Worm (Caenorhabditis elegans) whole organism, young adult: ENCODE data around the gene bath-33.
"Not testable (repeated sequence)": the region's sequence is repeated elsewhere in the genome, so short reads cannot be mapped to it uniquely, and the experiment has no call there.

Experiments
- B0261.1 ChIP-seq: sonication (generic microtip); optimal IDR thresholded peaks from 2 replicates; lab custom pipeline; 2016; ENCODE audit warnings: mild to moderate bottlenecking, missing genetic modification characterization, moderate library complexity, missing compliant biosample characterization
- F23B12.7 ChIP-seq: sonication (generic microtip); optimal IDR thresholded peaks from 2 replicates; lab custom pipeline; 2017; ENCODE audit warnings: missing genetic modification characterization, mild to moderate bottlenecking, missing compliant biosample characterization, antibody characterized with exemption, moderate library complexity; ENCODE audit not compliant: insufficient read depth
- F39B2.1 ChIP-seq: fragments of 200-800 bp; sonication (Bioruptor generic); IDR thresholded peaks from 2 replicates; pipeline ENCODE4 v1.3.6; 2022; ENCODE audit warnings: missing genetic modification reagents, missing genetic modification characterization, missing compliant biosample characterization
- F49E8.2 ChIP-seq: sonication (generic microtip); optimal IDR thresholded peaks from 3 replicates; lab custom pipeline; 2017; ENCODE audit warnings: missing genetic modification characterization, mild to moderate bottlenecking, missing compliant biosample characterization, antibody characterized with exemption, moderate library complexity; ENCODE audit not compliant: insufficient read depth
- F52B5.7 ChIP-seq: sonication (generic microtip); optimal IDR thresholded peaks from 2 replicates; lab custom pipeline; 2016; ENCODE audit warnings: mild to moderate bottlenecking, missing genetic modification characterization, missing compliant biosample characterization
- F55B11.4 ChIP-seq: sonication (generic microtip); optimal IDR thresholded peaks from 2 replicates; lab custom pipeline; 2016; ENCODE audit warnings: missing compliant biosample characterization, missing genetic modification characterization, borderline replicate concordance; ENCODE audit not compliant: insufficient read depth
- Y53F4B.3 ChIP-seq: fragments of 200-800 bp; sonication (Bioruptor generic); IDR thresholded peaks from 2 replicates; pipeline ENCODE4 v1.3.6; 2022; ENCODE audit warnings: missing genetic modification reagents, missing genetic modification characterization, missing compliant biosample characterization
- Y79H2A.3 ChIP-seq: fragments of 200-800 bp; sonication (Bioruptor generic); conservative IDR thresholded peaks from 2 replicates; pipeline ENCODE4 v1.3.6; 2022; ENCODE audit warnings: missing genetic modification reagents, missing genetic modification characterization, missing compliant biosample characterization
- aptf-3 ChIP-seq: fragments of 200-800 bp; sonication (Bioruptor generic); IDR thresholded peaks from 2 replicates; pipeline ENCODE4 v1.3.6; 2022; ENCODE audit warnings: missing genetic modification characterization, missing compliant biosample characterization
- attf-5 ChIP-seq: fragments of 200-800 bp; sonication (Bioruptor generic); optimal IDR thresholded peaks from 2 replicates; lab custom pipeline; 2018; ENCODE audit warnings: mild to moderate bottlenecking, missing genetic modification characterization, missing compliant biosample characterization
- chd-7 ChIP-seq: sonication (generic microtip); optimal IDR thresholded peaks from 2 replicates; lab custom pipeline; 2016; ENCODE audit warnings: mild to moderate bottlenecking, missing genetic modification characterization, moderate library complexity, missing compliant biosample characterization
- gei-17 ChIP-seq: fragments of 200-800 bp; sonication (Bioruptor generic); optimal IDR thresholded peaks from 2 replicates; lab custom pipeline; 2018; ENCODE audit warnings: mild to moderate bottlenecking, missing genetic modification characterization, missing compliant biosample characterization
- him-1 ChIP-seq: sonication (generic microtip); optimal IDR thresholded peaks from 2 replicates; lab custom pipeline; 2016; ENCODE audit warnings: missing genotype, missing genetic modification reagents, missing genetic modification characterization, missing compliant biosample characterization
- hlh-12 ChIP-seq: sonication (generic microtip); optimal IDR thresholded peaks from 2 replicates; lab custom pipeline; 2016; ENCODE audit warnings: missing genetic modification characterization, missing compliant biosample characterization
- hlh-26 ChIP-seq: fragments of 200-800 bp; sonication (Bioruptor generic); conservative IDR thresholded peaks from 2 replicates; pipeline ENCODE4 v1.3.6; 2022; ENCODE audit warnings: missing genetic modification reagents, missing genetic modification characterization, missing compliant biosample characterization
- hsf-1 ChIP-seq: fragments of 200-800 bp; sonication (Bioruptor generic); IDR thresholded peaks from 2 replicates; pipeline ENCODE4 v1.3.6; 2022; ENCODE audit warnings: missing genetic modification reagents, missing genetic modification characterization, missing compliant biosample characterization
- lir-1 ChIP-seq: fragments of 200-800 bp; sonication (Bioruptor generic); conservative IDR thresholded peaks from 2 replicates; pipeline ENCODE4 v1.3.6; 2022; ENCODE audit warnings: missing genetic modification reagents, missing genetic modification characterization, missing compliant biosample characterization
- lsl-1 ChIP-seq: fragments of 200-800 bp; sonication (Bioruptor generic); optimal IDR thresholded peaks from 2 replicates; lab custom pipeline; 2018; ENCODE audit warnings: mild to moderate bottlenecking, missing genetic modification characterization, moderate library complexity, missing compliant biosample characterization
- mel-28 ChIP-seq: sonication (generic microtip); optimal IDR thresholded peaks from 2 replicates; lab custom pipeline; 2016; ENCODE audit warnings: borderline replicate concordance, mild to moderate bottlenecking, missing genetic modification characterization, missing compliant biosample characterization
- mxl-1 ChIP-seq: sonication (generic microtip); optimal IDR thresholded peaks from 2 replicates; lab custom pipeline; 2016; ENCODE audit warnings: missing genetic modification characterization, missing compliant biosample characterization
- nhr-80 ChIP-seq: sonication (generic microtip); optimal IDR thresholded peaks from 2 replicates; lab custom pipeline; 2016; ENCODE audit warnings: missing genetic modification characterization, missing compliant biosample characterization
- pbrm-1 ChIP-seq: fragments of 200-800 bp; sonication (Bioruptor generic); IDR thresholded peaks from 2 replicates; pipeline ENCODE4 v1.3.6; 2022; ENCODE audit warnings: missing genetic modification reagents, missing genetic modification characterization, missing compliant biosample characterization
- repo-1 ChIP-seq: sonication (generic microtip); optimal IDR thresholded peaks from 2 replicates; lab custom pipeline; 2017; ENCODE audit warnings: mild to moderate bottlenecking, missing genetic modification characterization, missing compliant biosample characterization
- rpc-1 ChIP-seq, 2 experiments: fragments of 150-350 bp in 1 of 2; sonication (generic microtip) in 1 of 2; optimal IDR thresholded peaks; 2 replicates each; lab custom pipeline; 2014 to 2018; ENCODE audit warnings: missing biosample characterization in 1 of 2, missing genetic modification characterization in 1 of 2, missing genetic modification reagents in 1 of 2, missing genotype in 1 of 2
- sdz-38 ChIP-seq: sonication (generic microtip); optimal IDR thresholded peaks from 2 replicates; lab custom pipeline; 2016; ENCODE audit warnings: missing genotype, missing genetic modification characterization, missing compliant biosample characterization
- tbp1 ChIP-seq: fragments of 200-800 bp; sonication (Bioruptor generic); optimal IDR thresholded peaks from 2 replicates; lab custom pipeline; 2018; ENCODE audit warnings: mild to moderate bottlenecking, missing genetic modification characterization, missing compliant biosample characterization
- unc-62 ChIP-seq: fragments of 150-350 bp; optimal IDR thresholded peaks from 2 replicates; lab custom pipeline; 2014; ENCODE audit warnings: missing biosample characterization, missing genetic modification reagents, missing genetic modification characterization
- zfh-2 ChIP-seq: fragments of 200-800 bp; sonication (Bioruptor generic); conservative IDR thresholded peaks from 2 replicates; pipeline ENCODE4 v1.3.6; 2022; ENCODE audit warnings: missing genetic modification reagents, missing genetic modification characterization, missing compliant biosample characterization
- ztf-28 ChIP-seq: fragments of 200-800 bp; sonication (Bioruptor generic); IDR thresholded peaks from 2 replicates; pipeline ENCODE4 v1.3.6; 2022; ENCODE audit warnings: missing genetic modification reagents, missing genetic modification characterization, missing compliant biosample characterization

Gene bath-33

DNA sequence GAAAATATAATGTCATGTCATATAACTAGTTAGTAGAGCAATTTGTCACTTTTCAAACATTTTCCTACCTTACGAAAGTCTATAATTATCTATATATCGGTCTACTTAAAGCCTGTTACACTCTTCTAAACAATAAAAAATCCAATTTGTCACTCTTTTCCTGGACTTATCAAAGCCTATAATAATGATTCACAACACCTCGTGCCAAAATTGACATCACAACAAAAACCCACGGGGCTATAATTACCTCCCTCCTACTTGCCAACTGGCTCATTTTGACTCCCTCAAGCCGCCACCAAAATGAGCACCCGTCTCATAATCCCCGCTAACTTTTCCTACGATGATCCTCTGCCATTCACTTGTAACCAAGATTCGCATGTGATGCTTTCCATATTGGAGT, 30.4 kb upstream of the bath-33 start, which contains the start of gene srg-20:
TSS of gene srg-20 (plus strand) at position 301 of the 400 bp plus-strand sequence.
- TF ChIP-seq aptf-3; F23B12.7 (tag; lab: Kevin White, UChicago); mxl-1 (tag; lab: Kevin White, UChicago): not testable (repeated sequence)

DNA sequence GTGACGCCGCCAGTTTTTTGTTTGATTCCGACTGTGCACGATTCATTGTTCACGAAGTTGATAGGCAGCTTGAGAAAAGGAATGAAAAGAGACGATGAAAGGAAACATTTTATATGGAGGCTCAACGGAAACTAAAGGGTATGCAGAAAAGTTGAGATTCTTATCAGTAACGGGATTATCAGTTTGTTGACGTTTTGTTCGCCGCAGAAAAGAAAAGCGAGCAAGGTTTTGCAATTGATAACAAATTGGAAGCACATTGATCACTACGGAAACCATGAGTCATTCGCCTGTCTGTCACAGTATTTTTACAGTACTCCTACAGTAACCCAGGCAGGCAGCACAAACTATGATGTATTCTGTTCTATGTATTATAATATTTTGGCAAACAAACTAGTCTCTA, 30.0 kb upstream of the bath-33 start:
- TF ChIP-seq nhr-80 (tag; lab: Kevin White, UChicago), result peak; percentile 9
- no peak for TF ChIP-seq rpc-1 (optimal IDR thresholded peaks at IDR 0.05; lab: Kevin White, UChicago)
- TF ChIP-seq rpc-1 (tag; optimal IDR thresholded peaks at IDR 0.05; lab: Kevin White, UChicago), result no peak
- TF ChIP-seq Y79H2A.3 (GFP tag; lab: Robert Waterston, UW), result no peak
- TF ChIP-seq hlh-26, result no peak
- no peak for TF ChIP-seq B0261.1 (tag; lab: Kevin White, UChicago)

DNA sequence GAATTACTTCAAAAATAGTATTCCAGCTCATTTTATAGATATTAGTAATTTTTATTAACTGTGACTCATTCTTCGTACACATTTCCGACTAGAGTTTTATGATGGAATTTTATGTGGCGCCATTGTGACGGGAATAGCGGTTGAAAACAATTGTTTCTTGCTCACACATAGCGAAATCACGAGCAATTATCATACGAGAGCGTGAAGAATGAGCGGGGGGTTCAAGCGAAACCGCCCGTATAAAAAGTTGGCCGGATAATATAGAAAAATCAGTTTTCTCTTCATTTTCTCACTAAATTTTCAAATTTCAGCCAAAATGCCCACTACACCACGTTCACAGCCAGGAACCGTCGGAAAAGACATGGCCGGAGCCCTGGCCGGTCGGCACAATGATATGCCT, 27.5 kb upstream of the bath-33 start, which contains the start of gene C08E3.1:
TSS of gene C08E3.1 (plus strand) at position 301 of the 400 bp plus-strand sequence.
- TF ChIP-seq unc-62 (GFP tag; lab: Kevin White, UChicago); repo-1; gei-17 (GFP tag; lab: Kevin White, UChicago): not testable (repeated sequence)

DNA sequence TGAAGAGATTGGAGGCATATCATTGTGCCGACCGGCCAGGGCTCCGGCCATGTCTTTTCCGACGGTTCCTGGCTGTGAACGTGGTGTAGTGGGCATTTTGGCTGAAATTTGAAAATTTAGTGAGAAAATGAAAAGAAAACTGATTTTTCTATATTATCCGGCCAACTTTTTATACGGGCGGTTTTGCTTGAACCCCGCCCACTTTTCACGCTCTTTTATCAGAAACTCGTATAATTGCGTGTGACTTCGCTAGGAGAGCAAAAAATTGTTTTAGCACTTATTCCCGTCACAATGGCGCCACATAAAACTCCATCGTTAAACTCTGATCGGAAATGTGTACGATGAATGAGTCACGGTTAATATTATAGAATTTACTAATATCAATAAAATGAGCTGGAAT, 26.2 kb upstream of the bath-33 start, which contains the start of gene C08E3.13:
TSS of gene C08E3.13 (minus strand) at position 101 of the 400 bp plus-strand sequence.
- not testable (repeated sequence) for TF ChIP-seq Y53F4B.3 (GFP tag; lab: Robert Waterston, UW); Y79H2A.3 (GFP tag; lab: Robert Waterston, UW); hlh-26

DNA sequence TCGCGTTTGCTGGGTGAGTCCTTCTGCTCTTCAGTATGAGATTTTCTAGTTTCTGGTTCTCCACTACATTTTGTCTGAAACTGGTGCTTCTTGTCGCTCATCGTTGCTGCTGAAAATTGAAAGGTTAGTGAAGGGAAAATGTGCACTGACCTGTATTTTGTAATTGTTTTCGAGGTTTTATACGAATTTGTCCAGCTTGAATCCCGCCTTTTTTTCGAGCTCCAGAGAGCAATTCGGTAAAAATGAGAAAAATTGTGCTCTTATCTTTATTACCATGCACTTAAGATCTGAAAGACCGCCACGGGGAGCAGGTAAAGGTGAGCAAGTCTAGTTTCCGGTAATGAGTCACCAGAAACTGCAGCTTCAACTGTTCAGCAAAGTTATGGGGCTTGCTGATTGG, 21.8 kb upstream of the bath-33 start, which contains the start of gene C08E3.15:
TSS of gene C08E3.15 (minus strand) at position 101 of the 400 bp plus-strand sequence.
- not testable (repeated sequence) for TF ChIP-seq hsf-1 (GFP tag; lab: Robert Waterston, UW); F39B2.1; him-1 (tag; lab: Kevin White, UChicago)
- TF ChIP-seq, all 124 proteins: peak for 0; not testable (repeated sequence) for 124

DNA sequence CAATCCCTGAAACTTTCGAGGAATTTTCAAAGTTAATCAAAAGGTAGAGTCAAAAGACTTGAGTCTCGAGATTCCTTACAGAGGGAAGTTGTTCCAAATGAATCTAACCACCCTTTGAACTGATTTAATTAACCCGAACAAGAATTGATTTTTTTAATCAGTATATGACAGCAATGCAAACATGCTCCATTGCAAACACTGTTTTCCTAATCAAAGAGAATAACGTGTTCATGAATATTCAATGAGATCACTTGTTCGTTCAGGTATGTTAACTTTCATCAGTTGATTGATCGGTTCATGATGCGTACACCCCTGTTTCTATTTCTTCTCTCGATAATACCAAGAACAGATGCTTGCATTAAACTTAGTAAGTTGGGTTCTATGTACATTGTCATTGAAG, 19.7 kb upstream of the bath-33 start, which contains the start of gene C08E3.14:
TSS of gene C08E3.14 (plus strand) at position 301 of the 400 bp plus-strand sequence.
- no peak for TF ChIP-seq F52B5.7
- no peak for TF ChIP-seq mel-28
- TF ChIP-seq aptf-3, result no peak
- no peak for TF ChIP-seq tbp1 (GFP tag; lab: Kevin White, UChicago)
- no peak for TF ChIP-seq hlh-12
- TF ChIP-seq pbrm-1, result no peak
- no peak for TF ChIP-seq F55B11.4 (tag; lab: Kevin White, UChicago)
- no peak for TF ChIP-seq ztf-28 (GFP tag; lab: Robert Waterston, UW)
- no peak for TF ChIP-seq lsl-1 (GFP tag; lab: Kevin White, UChicago)
- no peak for TF ChIP-seq attf-5 (GFP tag; lab: Kevin White, UChicago)
- no peak for TF ChIP-seq chd-7 (tag; lab: Kevin White, UChicago)
- no peak for TF ChIP-seq zfh-2
- no peak for TF ChIP-seq sdz-38 (tag; lab: Kevin White, UChicago)
- no peak for TF ChIP-seq rpc-1 (optimal IDR thresholded peaks at IDR 0.05; lab: Kevin White, UChicago)
- no peak for TF ChIP-seq rpc-1 (tag; optimal IDR thresholded peaks at IDR 0.05; lab: Kevin White, UChicago)
- TF ChIP-seq lir-1 (GFP tag; lab: Robert Waterston, UW), result no peak
- no peak for TF ChIP-seq F49E8.2
- no peak for TF ChIP-seq hsf-1 (GFP tag; lab: Robert Waterston, UW)
- TF ChIP-seq, all 124 proteins: peak for 0
